Fruit fly (Drosophila melanogaster) whole organism, embryonic: ENCODE data around the gene Invadolysin.
A peak's percentile ranks its signal among the peaks of the same experiment; 100 is the strongest.

Experiments
- Adf1 ChIP-seq: fragments of 200-800 bp; sonication (Bioruptor generic); IDR thresholded peaks from 2 replicates; pipeline ENCODE4 v1.3.6; 2022; ENCODE audit warnings: missing biosample characterization, missing genetic modification characterization
- Asciz ChIP-seq: fragments of 200-800 bp; sonication (Bioruptor generic); optimal IDR thresholded peaks from 2 replicates; lab custom pipeline; 2017; ENCODE audit warnings: missing biosample characterization, mild to moderate bottlenecking, missing genetic modification characterization, missing genetic modification reagents
- Blimp-1 ChIP-seq: fragments of 200-800 bp; sonication (Bioruptor generic); optimal IDR thresholded peaks from 3 replicates; lab custom pipeline; 2018; ENCODE audit warnings: missing biosample characterization, missing genetic modification characterization, mild to moderate bottlenecking, moderate library complexity, missing genetic modification reagents
- CG10147 ChIP-seq: fragments of 200-800 bp; sonication (Bioruptor generic); optimal IDR thresholded peaks from 2 replicates; lab custom pipeline; 2019; ENCODE audit warnings: missing biosample characterization, mild to moderate bottlenecking, missing genetic modification characterization, moderate library complexity
- CG10462 ChIP-seq: fragments of 200-800 bp; sonication (Bioruptor generic); optimal IDR thresholded peaks from 2 replicates; lab custom pipeline; 2016; ENCODE audit warnings: missing biosample characterization, missing genetic modification characterization
- CG11085 ChIP-seq: fragments of 200-800 bp; sonication (Bioruptor generic); IDR thresholded peaks from 2 replicates; pipeline ENCODE4 v1.3.6; 2022; ENCODE audit warnings: missing biosample characterization, missing genetic modification characterization
- CG12299 ChIP-seq: fragments of 200-800 bp; sonication (Bioruptor generic); optimal IDR thresholded peaks from 2 replicates; lab custom pipeline; 2018; ENCODE audit warnings: missing biosample characterization, mild to moderate bottlenecking, missing genetic modification characterization
- CG1529 ChIP-seq: fragments of 200-800 bp; sonication (Bioruptor generic); optimal IDR thresholded peaks from 3 replicates; lab custom pipeline; 2018; ENCODE audit warnings: missing biosample characterization, missing genetic modification characterization
- CG16779 ChIP-seq: fragments of 200-800 bp; sonication (Bioruptor generic); IDR thresholded peaks from 2 replicates; pipeline ENCODE4 v1.3.6; 2022; ENCODE audit warnings: missing biosample characterization, missing genetic modification characterization
- CG16813 ChIP-seq: fragments of 200-800 bp; sonication (Bioruptor generic); IDR thresholded peaks from 3 replicates; pipeline ENCODE4 v1.3.6; 2022; ENCODE audit warnings: missing biosample characterization, missing genetic modification characterization; ENCODE audit not compliant: partially characterized antibody
- CG17612 ChIP-seq: fragments of 200-800 bp; sonication (Bioruptor generic); IDR thresholded peaks from 2 replicates; pipeline ENCODE4 v1.3.6; 2022; ENCODE audit warnings: missing biosample characterization, missing genetic modification characterization
- CG17829 ChIP-seq: fragments of 200-800 bp; optimal IDR thresholded peaks from 2 replicates; lab custom pipeline; 2019; ENCODE audit warnings: missing biosample characterization, mild to moderate bottlenecking, missing genetic modification characterization, moderate library complexity
- CG17912 ChIP-seq: fragments of 200-800 bp; sonication (Bioruptor generic); optimal IDR thresholded peaks from 2 replicates; lab custom pipeline; 2018; ENCODE audit warnings: missing biosample characterization, mild to moderate bottlenecking, missing genetic modification characterization
- CG2202 ChIP-seq: fragments of 200-800 bp; sonication (Bioruptor generic); optimal IDR thresholded peaks from 2 replicates; lab custom pipeline; 2018; ENCODE audit warnings: missing biosample characterization, mild to moderate bottlenecking, missing genetic modification characterization
- CG30431 ChIP-seq: fragments of 200-800 bp; sonication (Bioruptor generic); optimal IDR thresholded peaks from 2 replicates; lab custom pipeline; 2017; ENCODE audit warnings: missing biosample characterization, missing genetic modification characterization
- CG3065 ChIP-seq: fragments of 200-800 bp; sonication (Bioruptor generic); optimal IDR thresholded peaks from 2 replicates; lab custom pipeline; 2016; ENCODE audit warnings: missing biosample characterization, missing genetic modification characterization
- CG31224 ChIP-seq: fragments of 200-800 bp; sonication (Bioruptor generic); IDR thresholded peaks from 2 replicates; pipeline ENCODE4 v1.3.6; 2022; ENCODE audit warnings: missing biosample characterization, missing genetic modification characterization
- CG32532 ChIP-seq: fragments of 200-800 bp; sonication (Bioruptor generic); IDR thresholded peaks from 2 replicates; pipeline ENCODE4 v1.3.6; 2022; ENCODE audit warnings: missing biosample characterization, missing genetic modification characterization
- CG3281 ChIP-seq: fragments of 200-800 bp; sonication (Bioruptor generic); optimal IDR thresholded peaks from 3 replicates; lab custom pipeline; 2017; ENCODE audit warnings: missing biosample characterization, mild to moderate bottlenecking, missing genetic modification characterization
- CG34376 ChIP-seq: fragments of 200-800 bp; sonication (Bioruptor generic); optimal IDR thresholded peaks from 2 replicates; lab custom pipeline; 2018; ENCODE audit warnings: missing biosample characterization, mild to moderate bottlenecking, missing genetic modification characterization
- CG3847 ChIP-seq: fragments of 200-800 bp; sonication (Bioruptor generic); IDR thresholded peaks from 2 replicates; pipeline ENCODE4 v1.3.6; 2022; ENCODE audit warnings: missing biosample characterization, missing genetic modification characterization
- CG6765 ChIP-seq: fragments of 200-800 bp; sonication (Bioruptor generic); optimal IDR thresholded peaks from 3 replicates; lab custom pipeline; 2017; ENCODE audit warnings: missing biosample characterization, mild to moderate bottlenecking, missing genetic modification characterization
- CG8359 ChIP-seq: fragments of 200-800 bp; sonication (Bioruptor generic); optimal IDR thresholded peaks from 2 replicates; lab custom pipeline; 2017; ENCODE audit warnings: missing biosample characterization, mild to moderate bottlenecking, missing genetic modification characterization, borderline replicate concordance
- CG8388 ChIP-seq: fragments of 200-800 bp; sonication (Bioruptor generic); optimal IDR thresholded peaks from 2 replicates; lab custom pipeline; 2019; ENCODE audit warnings: missing biosample characterization, mild to moderate bottlenecking, missing genetic modification characterization, moderate library complexity
- CG9437 ChIP-seq: fragments of 200-800 bp; sonication (Bioruptor generic); optimal IDR thresholded peaks from 2 replicates; lab custom pipeline; 2018; ENCODE audit warnings: missing biosample characterization, mild to moderate bottlenecking, missing genetic modification characterization
- Fer3 ChIP-seq: fragments of 200-800 bp; sonication (Bioruptor generic); optimal IDR thresholded peaks from 2 replicates; lab custom pipeline; 2018; ENCODE audit warnings: missing biosample characterization, mild to moderate bottlenecking, missing genetic modification characterization, moderate library complexity
- Gsc ChIP-seq: fragments of 200-800 bp; sonication (Bioruptor generic); IDR thresholded peaks from 2 replicates; pipeline ENCODE4 v1.3.6; 2022; ENCODE audit warnings: missing biosample characterization, missing genetic modification characterization
- Hand ChIP-seq: fragments of 200-800 bp; sonication (Bioruptor generic); optimal IDR thresholded peaks from 2 replicates; lab custom pipeline; 2017; ENCODE audit warnings: mild to moderate bottlenecking, missing biosample characterization, missing genetic modification reagents, missing genetic modification characterization
- MBD-R2 ChIP-seq: fragments of 200-800 bp; sonication (Bioruptor generic); IDR thresholded peaks from 2 replicates; pipeline ENCODE4 v1.3.6; 2022; ENCODE audit warnings: missing biosample characterization, missing genetic modification characterization
- NfI ChIP-seq: fragments of 200-800 bp; sonication (Bioruptor generic); optimal IDR thresholded peaks from 3 replicates; lab custom pipeline; 2018; ENCODE audit warnings: missing biosample characterization, mild to moderate bottlenecking, missing genetic modification characterization, moderate library complexity
- Pdp1 ChIP-seq, 2 experiments: fragments of 200-800 bp; sonication (Bioruptor generic); optimal IDR thresholded peaks; 3 replicates each; lab custom pipeline; 2016; ENCODE audit warnings: missing biosample characterization in 2 of 2, missing genetic modification characterization in 2 of 2, mild to moderate bottlenecking in 1 of 2, moderate library complexity in 1 of 2
- Rfx ChIP-seq: fragments of 200-800 bp; sonication (Bioruptor generic); IDR thresholded peaks from 2 replicates; pipeline ENCODE4 v1.3.6; 2022; ENCODE audit warnings: missing biosample characterization, missing genetic modification characterization
- ac ChIP-seq: fragments of 200-800 bp; sonication (Bioruptor generic); optimal IDR thresholded peaks from 3 replicates; lab custom pipeline; 2017; ENCODE audit warnings: missing biosample characterization, mild to moderate bottlenecking, missing genetic modification characterization
- bigmax ChIP-seq: fragments of 200-800 bp; sonication (Bioruptor generic); optimal IDR thresholded peaks from 2 replicates; lab custom pipeline; 2018; ENCODE audit warnings: missing biosample characterization, mild to moderate bottlenecking, missing genetic modification characterization
- cas ChIP-seq: fragments of 200-800 bp; sonication (Bioruptor generic); IDR thresholded peaks from 2 replicates; pipeline ENCODE4 v1.3.6; 2022; ENCODE audit warnings: missing biosample characterization, missing genetic modification characterization
- cwo ChIP-seq: fragments of 200-800 bp; sonication (Bioruptor generic); optimal IDR thresholded peaks from 3 replicates; lab custom pipeline; 2017; ENCODE audit warnings: missing biosample characterization, missing genetic modification characterization, mild to moderate bottlenecking, moderate library complexity, missing genetic modification reagents
- dm ChIP-seq: fragments of 200-800 bp; sonication (Bioruptor generic); optimal IDR thresholded peaks from 3 replicates; lab custom pipeline; 2016; ENCODE audit warnings: missing biosample characterization, missing genetic modification characterization
- gce ChIP-seq: fragments of 200-800 bp; sonication (Bioruptor generic); IDR thresholded peaks from 3 replicates; pipeline ENCODE4 v1.3.6; 2022; ENCODE audit warnings: missing biosample characterization, missing genetic modification characterization
- gem ChIP-seq: fragments of 200-800 bp; sonication (Bioruptor generic); optimal IDR thresholded peaks from 2 replicates; lab custom pipeline; 2019; ENCODE audit warnings: missing biosample characterization, mild to moderate bottlenecking, missing genetic modification characterization, moderate library complexity
- insv ChIP-seq, 2 experiments: fragments of 200-800 bp; sonication (Bioruptor generic); optimal IDR thresholded peaks; 3 replicates each; lab custom pipeline; 2016 to 2018; ENCODE audit warnings: missing biosample characterization in 2 of 2, missing genetic modification characterization in 2 of 2
- kay ChIP-seq: fragments of 200-800 bp; sonication (Bioruptor generic); optimal IDR thresholded peaks from 2 replicates; lab custom pipeline; 2016; ENCODE audit warnings: missing biosample characterization, missing genetic modification characterization
- lmd ChIP-seq: fragments of 200-800 bp; sonication (Bioruptor generic); IDR thresholded peaks from 2 replicates; pipeline ENCODE4 v1.3.6; 2022; ENCODE audit warnings: missing biosample characterization, missing genetic modification characterization
- lola ChIP-seq, 3 experiments: fragments of >200 bp in 2 of 3; fragments of 200-800 bp in 1 of 3; sonication (Bioruptor generic) in 1 of 3; optimal IDR thresholded peaks; 2 replicates each; lab custom pipeline; 2017 to 2019; ENCODE audit warnings: missing biosample characterization in 3 of 3, missing genetic modification characterization in 3 of 3, mild to moderate bottlenecking in 1 of 3, moderate library complexity in 1 of 3
- prd ChIP-seq, 3 experiments: fragments of >200 bp in 2 of 3; fragments of 200-800 bp in 1 of 3; sonication (Bioruptor generic) in 1 of 3; optimal IDR thresholded peaks in 2 of 3; IDR thresholded peaks in 1 of 3; 2 replicates in 2 of 3; 3 replicates in 1 of 3; pipeline versions ENCODE4 v1.3.6 to Lab custom; 2017 to 2022; ENCODE audit warnings: missing biosample characterization in 1 of 3, missing genetic modification characterization in 1 of 3
- rib ChIP-seq: fragments of 200-800 bp; sonication (Bioruptor generic); IDR thresholded peaks from 2 replicates; pipeline ENCODE4 v1.3.6; 2022; ENCODE audit warnings: missing biosample characterization, missing genetic modification characterization
- row ChIP-seq: fragments of 200-800 bp; sonication (Bioruptor generic); IDR thresholded peaks from 3 replicates; pipeline ENCODE4 v1.3.6; 2022; ENCODE audit warnings: missing biosample characterization, missing genetic modification characterization
- shn ChIP-seq: fragments of 200-800 bp; sonication (Bioruptor generic); optimal IDR thresholded peaks from 3 replicates; lab custom pipeline; 2016; ENCODE audit warnings: missing biosample characterization, missing genetic modification characterization
- sqz ChIP-seq: fragments of 200-800 bp; sonication (Bioruptor generic); optimal IDR thresholded peaks from 3 replicates; lab custom pipeline; 2018; ENCODE audit warnings: missing biosample characterization, mild to moderate bottlenecking, missing genetic modification characterization
- tgo ChIP-seq: fragments of 200-800 bp; sonication (Bioruptor generic); IDR thresholded peaks from 3 replicates; pipeline ENCODE4 v1.3.6; 2022; ENCODE audit warnings: missing biosample characterization, missing genetic modification characterization

Invadolysin gene

DNA sequence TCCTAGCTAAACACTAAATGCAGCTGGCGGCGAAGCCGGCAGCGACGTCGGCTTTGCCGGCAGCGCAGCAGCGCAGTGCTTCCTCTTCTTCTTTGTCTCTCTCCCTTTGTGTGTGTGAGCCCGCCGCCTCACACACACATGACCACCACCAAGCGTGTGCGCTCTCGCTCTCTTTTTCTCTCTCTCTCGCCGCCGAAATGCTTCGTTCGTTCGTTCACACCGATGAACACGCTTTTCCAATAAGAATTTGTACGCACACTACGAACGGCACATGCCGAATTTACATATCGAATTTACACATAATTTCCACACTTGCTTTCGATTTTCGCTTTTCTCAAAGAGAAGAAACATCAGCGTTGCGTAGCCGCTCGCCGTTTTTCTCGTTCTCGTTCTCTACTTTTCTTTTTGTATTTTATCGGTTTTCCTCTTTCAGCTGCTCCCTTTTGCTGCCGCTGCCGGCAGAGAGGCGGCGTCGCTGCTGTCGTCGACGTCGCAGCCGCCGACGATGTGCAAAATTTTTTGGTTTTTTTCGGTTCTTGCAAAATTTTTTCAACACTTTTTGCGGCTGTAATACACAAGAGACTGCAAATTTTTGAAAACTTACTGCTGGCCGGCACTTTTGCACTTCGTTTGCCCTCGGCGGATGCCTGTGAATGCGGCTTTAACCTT lies 35.1 kb upstream of the Invadolysin start (continued):
- TF ChIP-seq ac (GFP tag; lab: Kevin White, UChicago) (no peak), prd (optimal IDR thresholded peaks at IDR 0.05; lab: Kevin White, UChicago) (no peak), prd (GFP tag; IDR thresholded peaks at IDR 0.05; lab: Robert Waterston, UW) (0 out of 3 replicates have a peak, but pooled peaks have one; percentile 16), CG3281 (GFP tag; lab: Kevin White, UChicago) (no peak), CG8359 (no peak), CG10462 (GFP tag; lab: Kevin White, UChicago) (no peak), kay (GFP tag; lab: Kevin White, UChicago) (no peak), sqz (GFP tag; lab: Kevin White, UChicago) (peak; percentile 78), cas (GFP tag; lab: Robert Waterston, UW) (no peak), CG31224 (GFP tag; lab: Robert Waterston, UW) (no peak), cwo (GFP tag; lab: Kevin White, UChicago) (peak; percentile 11), CG32532 (GFP tag; lab: Robert Waterston, UW) (peak; percentile 60; the same call in 1 of the 2 replicates), Rfx (peak; percentile 52; the same call in 1 of the 2 replicates), CG16813 (GFP tag; lab: Robert Waterston, UW) (no peak), CG8388 (GFP tag; lab: Kevin White, UChicago) (no peak), CG34376 (GFP tag; lab: Kevin White, UChicago) (peak; percentile 22), row (peak; percentile 54; the same call in 2 of the 3 replicates), CG2202 (tag; lab: Kevin White, UChicago) (no peak), MBD-R2 (GFP tag; lab: Robert Waterston, UW) (peak; percentile 26; the same call in 1 of the 2 replicates), Fer3 (tag; lab: Kevin White, UChicago) (no peak), Pdp1 (GFP tag; optimal IDR thresholded peaks at IDR 0.05; lab: Kevin White, UChicago) (peak in 1 of 2 experiments; percentile 43), CG6765 (GFP tag; lab: Kevin White, UChicago) (no peak), rib (no peak), shn (no peak), bigmax (GFP tag; lab: Kevin White, UChicago) (no peak), Adf1 (GFP tag; lab: Robert Waterston, UW) (peak; percentile 100), NfI (GFP tag; lab: Kevin White, UChicago) (peak; percentile 19), CG12299 (tag; lab: Kevin White, UChicago) (no peak), CG17912 (no peak), CG30431 (GFP tag; lab: Kevin White, UChicago) (no peak), CG9437 (no peak), CG11085 (GFP tag; lab: Robert Waterston, UW) (no peak), Asciz (GFP tag; lab: Kevin White, UChicago) (no peak), Blimp-1 (GFP tag; lab: Kevin White, UChicago) (peak; percentile 71), dm (GFP tag; lab: Kevin White, UChicago) (peak; percentile 10), gem (peak; percentile 6), CG3847 (GFP tag; lab: Robert Waterston, UW) (no peak), Hand (GFP tag; lab: Kevin White, UChicago) (no peak), Gsc (no peak), CG17612 (GFP tag; lab: Robert Waterston, UW) (no peak), gce (GFP tag; lab: Robert Waterston, UW) (no peak), CG10147 (no peak), CG3065 (GFP tag; lab: Kevin White, UChicago) (no peak), CG16779 (no peak), insv (GFP tag; optimal IDR thresholded peaks at IDR 0.05; lab: Kevin White, UChicago) (peak; percentile 94 to 95), lola (GFP tag; optimal IDR thresholded peaks at IDR 0.05; lab: Kevin White, UChicago) (no peak), CG17829 (tag; lab: Kevin White, UChicago) (no peak), lmd (GFP tag; lab: Robert Waterston, UW) (no peak), CG1529 (GFP tag; lab: Kevin White, UChicago) (no peak), tgo (no peak)
